Fruit fly (Drosophila melanogaster) whole organism, adult: ENCODE results near the gene CG44014.

Source experiments
- CG11617 ChIP-seq: fragments of 200-800 bp; sonication (Bioruptor generic); optimal IDR thresholded peaks from 2 replicates; lab custom pipeline; 2017; ENCODE audit warnings: mild to moderate bottlenecking, missing biosample characterization, missing genetic modification reagents, missing genetic modification characterization
- CG12768 ChIP-seq: fragments of 200-800 bp; sonication (Bioruptor generic); optimal IDR thresholded peaks from 2 replicates; lab custom pipeline; 2017; ENCODE audit warnings: missing biosample characterization, missing genetic modification characterization, mild to moderate bottlenecking, moderate library complexity, missing genetic modification reagents
- CG14711 ChIP-seq: fragments of 200-800 bp; sonication (Bioruptor generic); optimal IDR thresholded peaks from 2 replicates; lab custom pipeline; 2018; ENCODE audit warnings: missing biosample characterization, mild to moderate bottlenecking, missing genetic modification characterization, moderate library complexity
- CG1620 ChIP-seq: fragments of 200-800 bp; sonication (Bioruptor generic); optimal IDR thresholded peaks from 2 replicates; lab custom pipeline; 2016; ENCODE audit warnings: missing biosample characterization, missing genetic modification characterization
- CG5204 ChIP-seq: fragments of 200-800 bp; sonication (Bioruptor generic); optimal IDR thresholded peaks from 2 replicates; lab custom pipeline; 2016; ENCODE audit warnings: missing biosample characterization, missing genetic modification characterization
- Clk ChIP-seq: fragments of 200-800 bp; sonication (Bioruptor generic); optimal IDR thresholded peaks from 2 replicates; lab custom pipeline; 2017; ENCODE audit warnings: missing biosample characterization, missing genetic modification characterization
- Crg-1 ChIP-seq: fragments of 200-800 bp; sonication (Bioruptor generic); optimal IDR thresholded peaks from 2 replicates; lab custom pipeline; 2016; ENCODE audit warnings: missing biosample characterization, missing genetic modification characterization
- Hr96 ChIP-seq: fragments of 200-800 bp; sonication (Bioruptor generic); optimal IDR thresholded peaks from 2 replicates; lab custom pipeline; 2016; ENCODE audit warnings: missing biosample characterization, missing genetic modification characterization
- Mnt ChIP-seq: fragments of 200-800 bp; sonication (Bioruptor generic); optimal IDR thresholded peaks from 2 replicates; lab custom pipeline; 2016; ENCODE audit warnings: missing biosample characterization, mild to moderate bottlenecking, missing genetic modification characterization
- bab1 ChIP-seq: fragments of 200-800 bp; sonication (Bioruptor generic); optimal IDR thresholded peaks from 3 replicates; lab custom pipeline; 2019; ENCODE audit warnings: missing biosample characterization, mild to moderate bottlenecking, missing genetic modification characterization, moderate library complexity
- cic ChIP-seq: fragments of 200-800 bp; sonication (Bioruptor generic); optimal IDR thresholded peaks from 2 replicates; lab custom pipeline; 2017; ENCODE audit warnings: missing biosample characterization, mild to moderate bottlenecking, missing genetic modification characterization, moderate library complexity
- cnc ChIP-seq, 2 experiments: fragments of >200 bp; optimal IDR thresholded peaks; 2 replicates each; lab custom pipeline; 2017
- kay ChIP-seq: fragments of 200-800 bp; sonication (Bioruptor generic); peaks from one replicate; lab custom pipeline; 2016; ENCODE audit warnings: missing biosample characterization, missing genetic modification characterization, borderline replicate concordance
- ovo ChIP-seq: fragments of 200-800 bp; sonication (Bioruptor generic); optimal IDR thresholded peaks from 2 replicates; lab custom pipeline; 2016; ENCODE audit warnings: missing biosample characterization, missing genetic modification characterization
- pad ChIP-seq: fragments of 200-800 bp; sonication (Bioruptor generic); optimal IDR thresholded peaks from 3 replicates; lab custom pipeline; 2017; ENCODE audit warnings: missing biosample characterization, missing genetic modification characterization, mild to moderate bottlenecking, moderate library complexity, missing genetic modification reagents
- tj ChIP-seq: fragments of 200-800 bp; sonication (Bioruptor generic); optimal IDR thresholded peaks from 3 replicates; lab custom pipeline; 2017; ENCODE audit warnings: missing biosample characterization, mild to moderate bottlenecking, missing genetic modification characterization, moderate library complexity
- toe ChIP-seq: fragments of 200-800 bp; sonication (Bioruptor generic); optimal IDR thresholded peaks from 2 replicates; lab custom pipeline; 2016; ENCODE audit warnings: missing biosample characterization, missing genetic modification characterization

CG44014 gene

dm6 chr3R:15471742-15472141 lies 36.9 kb downstream of the CG44014 start:
- TF ChIP-seq cnc (optimal IDR thresholded peaks at IDR 0.05; lab: Kevin White, UChicago) (no peak), ovo (GFP tag; lab: Kevin White, UChicago) (no peak), CG1620 (no peak), cic (no peak), CG12768 (GFP tag; lab: Kevin White, UChicago) (no peak), Hr96 (GFP tag; lab: Kevin White, UChicago) (no peak), pad (GFP tag; lab: Kevin White, UChicago) (no peak), kay (GFP tag; lab: Kevin White, UChicago) (no peak), Mnt (GFP tag; lab: Kevin White, UChicago) (no peak), toe (GFP tag; lab: Kevin White, UChicago) (no peak)

- peak; percentile 48 for TF ChIP-seq kay (GFP tag; lab: Kevin White, UChicago)
- no peak for TF ChIP-seq CG14711
- no peak for TF ChIP-seq Hr96 (GFP tag; lab: Kevin White, UChicago)
Observed at dm6 chr3R:15467991-15468764, 40.5 kb downstream of the CG44014 start.

dm6 chr3R:15463172-15463571 lies 45.5 kb downstream of the CG44014 start:
- TF ChIP-seq Crg-1 (GFP tag; lab: Kevin White, UChicago) = no peak
- no peak for TF ChIP-seq CG12768 (GFP tag; lab: Kevin White, UChicago)
- no peak for TF ChIP-seq CG14711
- TF ChIP-seq CG5204 (GFP tag; lab: Kevin White, UChicago) = no peak
- no peak for TF ChIP-seq kay (GFP tag; lab: Kevin White, UChicago)
- no peak for TF ChIP-seq tj (GFP tag; lab: Kevin White, UChicago)
- no peak for TF ChIP-seq Clk (GFP tag; lab: Kevin White, UChicago)
- no peak for TF ChIP-seq ovo (GFP tag; lab: Kevin White, UChicago)
- no peak for TF ChIP-seq cic
- no peak for TF ChIP-seq CG11617 (GFP tag; lab: Kevin White, UChicago)
- no peak for TF ChIP-seq bab1 (GFP tag; lab: Kevin White, UChicago)

dm6 chr3R:15458186-15458715 lies 50.4 kb downstream of the CG44014 start:
- TF ChIP-seq tj (GFP tag; lab: Kevin White, UChicago) = peak; percentile 85
- no peak for TF ChIP-seq bab1 (GFP tag; lab: Kevin White, UChicago)
